Fruit fly (Drosophila melanogaster) Kc167 (cell line): Measurements from ENCODE around the gene dre4.

Experiments
- Myc ChIP-seq: fragments of >200 bp; optimal IDR thresholded peaks from 2 replicates; lab custom pipeline; 2017; ENCODE audit warnings: missing external identifiers
- Sin3A ChIP-seq: fragments of >200 bp; optimal IDR thresholded peaks from 2 replicates; lab custom pipeline; 2018; ENCODE audit warnings: missing external identifiers
- insv ChIP-seq: fragments of >200 bp; optimal IDR thresholded peaks from 3 replicates; lab custom pipeline; 2018; ENCODE audit warnings: missing external identifiers
- ttk ChIP-seq: sonication (Bioruptor generic); optimal IDR thresholded peaks from 2 replicates; lab custom pipeline; 2017; ENCODE audit warnings: missing external identifiers

- no peak for TF ChIP-seq insv (lab: Kevin White, UChicago)
- no peak for TF ChIP-seq Myc (lab: Kevin White, UChicago)
- no peak for TF ChIP-seq Sin3A
- no peak for TF ChIP-seq ttk
These were observed 6.4 kb downstream of the dre4 start, which contains the start of gene CG13924 for dm6 chr3L:1869719-1870118.
